Fruit fly (Drosophila melanogaster): ENCODE results near the gene NAAT1.

- TF ChIP-seq CG4854 (GFP tag; optimal IDR thresholded peaks at IDR 0.05) (no peak), Dref (GFP tag; IDR thresholded peaks at IDR 0.05) (no peak), CG9437 (GFP tag; optimal IDR thresholded peaks at IDR 0.05) (no peak), jumu (GFP tag; optimal IDR thresholded peaks at IDR 0.05) (no peak)
Observed at dm6 chrX:5418555-5419044, 8.0 kb upstream of the NAAT1 start.

Measured in whole organism, embryonic.